Worm (Caenorhabditis elegans): ENCODE results near the gene ilys-5.

- TF ChIP-seq him-1 (tag; optimal IDR thresholded peaks at IDR 0.05), result no peak
- TF ChIP-seq W03F9.2 (tag; optimal IDR thresholded peaks at IDR 0.05), result no peak
- TF ChIP-seq dao-5 (tag; optimal IDR thresholded peaks at IDR 0.05), result no peak
These were observed 14.5 kb upstream of the ilys-5 start for ce11 chrX:6551073-6551652.

All from whole organism, L4/young adult.